Fruit fly (Drosophila melanogaster) S2 (cell line): ENCODE data around the gene CG10514.

Experiments used
- CG8478 ChIP-seq: fragments of >200 bp; optimal IDR thresholded peaks from 2 replicates; lab custom pipeline; 2018
- CTCF ChIP-seq, 2 experiments: fragments of >200 bp; optimal IDR thresholded peaks; 2 replicates each; lab custom pipeline; 2018

- no peak for TF ChIP-seq CG8478
- peak; percentile 34 to 61 for TF ChIP-seq CTCF (optimal IDR thresholded peaks at IDR 0.05; lab: Kevin White, UChicago)
Measured at dm6 chr3R:25245052-25245813, 34.4 kb downstream of the CG10514 start, which contains the start of gene bam.
